Worm (Caenorhabditis elegans) whole organism, L4 larva: ENCODE data around the gene pir-1.

Source experiments
- F44E2.7 ChIP-seq: fragments of 200-800 bp; sonication (Bioruptor generic); IDR thresholded peaks from 2 replicates; pipeline ENCODE4 v2.1.2; 2022; ENCODE audit warnings: missing genetic modification characterization, missing compliant biosample characterization
- F49E8.2 ChIP-seq: sonication (generic microtip); optimal IDR thresholded peaks from 2 replicates; lab custom pipeline; 2016; ENCODE audit warnings: missing compliant biosample characterization, mild to moderate bottlenecking, missing genetic modification characterization, borderline replicate concordance
- T20F7.1 ChIP-seq: fragments of 200-800 bp; sonication (Bioruptor generic); optimal IDR thresholded peaks from 2 replicates; lab custom pipeline; 2018; ENCODE audit warnings: mild to moderate bottlenecking, missing genetic modification characterization, missing compliant biosample characterization
- ZK337.2 ChIP-seq: fragments of 200-800 bp; sonication (Bioruptor generic); IDR thresholded peaks from 2 replicates; pipeline ENCODE4 v1.3.6; 2022; ENCODE audit warnings: missing genetic modification reagents, missing genetic modification characterization, missing compliant biosample characterization
- ZK546.5 ChIP-seq, 2 experiments: sonication (generic microtip); optimal IDR thresholded peaks; 2 replicates each; lab custom pipeline; 2017; ENCODE audit warnings: missing biosample characterization in 2 of 2, missing genetic modification characterization in 2 of 2
- aha-1 ChIP-seq: fragments of 150-350 bp; peaks from one replicate; lab custom pipeline; 2014; ENCODE audit warnings: missing biosample characterization, missing genetic modification characterization
- aly-2 ChIP-seq: sonication (generic microtip); optimal IDR thresholded peaks from 2 replicates; lab custom pipeline; 2018; ENCODE audit warnings: missing biosample characterization, missing genetic modification characterization
- ama-1 ChIP-seq: fragments of 150-350 bp; optimal IDR thresholded peaks from 2 replicates; lab custom pipeline; 2014; ENCODE audit warnings: inconsistent platforms, mixed read lengths
- attf-4 ChIP-seq: sonication (generic microtip); optimal IDR thresholded peaks from 3 replicates; lab custom pipeline; 2017; ENCODE audit warnings: missing biosample characterization, missing genetic modification characterization
- ceh-20 ChIP-seq: fragments of 200-800 bp; sonication (Bioruptor generic); IDR thresholded peaks from 2 replicates; pipeline ENCODE4 v1.3.6; 2022; ENCODE audit warnings: missing genetic modification reagents, missing genetic modification characterization, missing compliant biosample characterization
- ceh-32 ChIP-seq: sonication (generic microtip); optimal IDR thresholded peaks from 2 replicates; lab custom pipeline; 2016; ENCODE audit warnings: mild to moderate bottlenecking, missing genetic modification characterization, missing compliant biosample characterization; ENCODE audit not compliant: poor library complexity
- ceh-44 ChIP-seq: fragments of 200-800 bp; sonication (Bioruptor generic); IDR thresholded peaks from 2 replicates; pipeline ENCODE4 v1.3.6; 2022; ENCODE audit warnings: missing genetic modification reagents, missing genetic modification characterization, missing compliant biosample characterization
- ceh-82 ChIP-seq: sonication (generic microtip); optimal IDR thresholded peaks from 2 replicates; lab custom pipeline; 2017; ENCODE audit warnings: missing biosample characterization, missing genetic modification characterization
- ctbp-1 ChIP-seq: fragments of 200-800 bp; sonication (Bioruptor generic); IDR thresholded peaks from 2 replicates; pipeline ENCODE4 v1.3.6; 2022; ENCODE audit warnings: missing genetic modification reagents, missing genetic modification characterization, missing compliant biosample characterization
- fkh-10 ChIP-seq: fragments of 150-350 bp; optimal IDR thresholded peaks from 2 replicates; lab custom pipeline; 2014; ENCODE audit warnings: missing biosample characterization, missing genetic modification reagents, missing genetic modification characterization
- hif-1 ChIP-seq, 2 experiments: sonication (generic microtip); optimal IDR thresholded peaks; 2 replicates each; lab custom pipeline; 2016 to 2017; ENCODE audit warnings: missing compliant biosample characterization in 2 of 2, missing genetic modification characterization in 2 of 2, missing genetic modification reagents in 2 of 2, missing genotype in 2 of 2, mild to moderate bottlenecking in 1 of 2
- jun-1 ChIP-seq: fragments of 150-350 bp; optimal IDR thresholded peaks from 2 replicates; lab custom pipeline; 2014; ENCODE audit warnings: missing biosample characterization, missing genetic modification reagents, missing genetic modification characterization
- lim-7 ChIP-seq: fragments of 200-800 bp; sonication (Bioruptor generic); IDR thresholded peaks from 2 replicates; pipeline ENCODE4 v1.3.6; 2022; ENCODE audit warnings: missing genetic modification characterization, missing compliant biosample characterization
- lin-29 ChIP-seq: fragments of 200-800 bp; sonication (Bioruptor generic); IDR thresholded peaks from 2 replicates; pipeline ENCODE4 v1.3.6; 2022; ENCODE audit warnings: missing genetic modification reagents, missing genetic modification characterization, missing compliant biosample characterization
- lsy-2 ChIP-seq, 2 experiments: fragments of 150-350 bp in 1 of 2; sonication (generic microtip) in 1 of 2; optimal IDR thresholded peaks; 2 replicates each; lab custom pipeline; 2014 to 2017; ENCODE audit warnings: missing biosample characterization in 2 of 2, missing genetic modification characterization in 2 of 2
- mep-1 ChIP-seq: fragments of 150-350 bp; sonication (generic microtip); optimal IDR thresholded peaks from 3 replicates; lab custom pipeline; 2014; ENCODE audit warnings: missing biosample characterization, missing genetic modification characterization
- nhr-102 ChIP-seq: sonication (generic microtip); optimal IDR thresholded peaks from 2 replicates; lab custom pipeline; 2016; ENCODE audit warnings: mild to moderate bottlenecking, missing genetic modification characterization, moderate library complexity, missing compliant biosample characterization
- nhr-11 ChIP-seq: fragments of 150-350 bp; optimal IDR thresholded peaks from 2 replicates; lab custom pipeline; 2014; ENCODE audit warnings: missing biosample characterization, missing genetic modification characterization
- nhr-237 ChIP-seq: sonication (generic microtip); optimal IDR thresholded peaks from 2 replicates; lab custom pipeline; 2017; ENCODE audit warnings: missing biosample characterization, missing genetic modification characterization
- nhr-28 ChIP-seq: fragments of 150-350 bp; optimal IDR thresholded peaks from 2 replicates; lab custom pipeline; 2014; ENCODE audit warnings: missing biosample characterization, missing genetic modification characterization
- nhr-41 ChIP-seq: fragments of 200-800 bp; sonication (Bioruptor generic); IDR thresholded peaks from 2 replicates; pipeline ENCODE4 v1.3.6; 2022; ENCODE audit warnings: missing genetic modification reagents, missing genetic modification characterization, missing compliant biosample characterization
- nhr-77 ChIP-seq: fragments of 150-350 bp; optimal IDR thresholded peaks from 2 replicates; lab custom pipeline; 2014; ENCODE audit warnings: missing biosample characterization, missing genetic modification characterization
- sdz-12 ChIP-seq: fragments of 200-800 bp; sonication (Bioruptor generic); optimal IDR thresholded peaks from 2 replicates; lab custom pipeline; 2018; ENCODE audit warnings: mild to moderate bottlenecking, missing genetic modification characterization, missing compliant biosample characterization
- snpc-4 ChIP-seq: fragments of 150-350 bp; optimal IDR thresholded peaks from 2 replicates; lab custom pipeline; 2014; ENCODE audit warnings: missing biosample characterization, missing genetic modification characterization
- unc-62 ChIP-seq, 3 experiments: fragments of 150-350 bp in 1 of 3; sonication (generic microtip); optimal IDR thresholded peaks in 2 of 3; peaks in 1 of 3; 1 replicate in 1 of 3; 2 replicates in 2 of 3; lab custom pipeline; 2014 to 2017; ENCODE audit warnings: missing biosample characterization in 3 of 3, missing genetic modification characterization in 3 of 3, missing genetic modification reagents in 3 of 3, missing genotype in 1 of 3
- zfp-2 ChIP-seq: sonication (generic microtip); optimal IDR thresholded peaks from 2 replicates; lab custom pipeline; 2016; ENCODE audit warnings: mild to moderate bottlenecking, missing genetic modification characterization, missing compliant biosample characterization
- zip-11 ChIP-seq: fragments of 200-800 bp; sonication (Bioruptor generic); IDR thresholded peaks from 2 replicates; pipeline ENCODE4 v1.3.6; 2022; ENCODE audit warnings: missing genetic modification characterization, missing compliant biosample characterization
- zip-2 ChIP-seq: fragments of 150-350 bp; optimal IDR thresholded peaks from 2 replicates; lab custom pipeline; 2014; ENCODE audit warnings: missing biosample characterization, missing genetic modification characterization

The pir-1 gene

ce11 chrII:9169450-9169960 is 7.6 kb upstream of the pir-1 start, which contains the start of gene dpl-1 (continued):
- TF ChIP-seq nhr-11 (tag; lab: Kevin White, UChicago) (no peak), lin-29 (no peak), F44E2.7 (no peak), zfp-2 (tag; lab: Kevin White, UChicago) (no peak), nhr-237 (tag; lab: Kevin White, UChicago) (no peak), snpc-4 (tag; lab: Kevin White, UChicago) (no peak), zip-2 (tag; lab: Kevin White, UChicago) (no peak), sdz-12 (GFP tag; lab: Kevin White, UChicago) (no peak), ama-1 (lab: Kevin White, UChicago) (no peak), hif-1 (tag; optimal IDR thresholded peaks at IDR 0.05; lab: Kevin White, UChicago) (peak in 1 of 2 experiments; percentile 2)

ce11 chrII:9170048-9170447 is 7.1 kb upstream of the pir-1 start:
- TF ChIP-seq attf-4 (tag; lab: Kevin White, UChicago), result no peak
- TF ChIP-seq aha-1, result peak; percentile 98
- no peak for TF ChIP-seq aly-2
- no peak for TF ChIP-seq lsy-2 (tag; optimal IDR thresholded peaks at IDR 0.05; lab: Kevin White, UChicago)
- TF ChIP-seq zip-2 (tag; lab: Kevin White, UChicago), result no peak
- peak; percentile 15 for TF ChIP-seq mep-1 (tag; lab: Kevin White, UChicago)
- no peak for TF ChIP-seq ZK337.2 (GFP tag; lab: Robert Waterston, UW)
- TF ChIP-seq ama-1 (lab: Kevin White, UChicago), result no peak
- TF ChIP-seq ceh-32 (tag; lab: Kevin White, UChicago), result no peak
- TF ChIP-seq F49E8.2 (tag; lab: Kevin White, UChicago), result no peak
- TF ChIP-seq ceh-82, result no peak
- no peak for TF ChIP-seq T20F7.1 (GFP tag; lab: Kevin White, UChicago)
- TF ChIP-seq nhr-28 (tag; lab: Kevin White, UChicago), result no peak

ce11 chrII:9170851-9171250 is 6.2 kb upstream of the pir-1 start:
- peak; percentile 99 for TF ChIP-seq aha-1
- TF ChIP-seq lim-7 (GFP tag; lab: Robert Waterston, UW), result no peak
- no peak for TF ChIP-seq ZK546.5 (tag; optimal IDR thresholded peaks at IDR 0.05; lab: Kevin White, UChicago)
- TF ChIP-seq mep-1 (tag; lab: Kevin White, UChicago), result peak; percentile 15
- no peak for TF ChIP-seq nhr-41 (GFP tag; lab: Robert Waterston, UW)
- TF ChIP-seq ceh-20, result no peak

- no peak for TF ChIP-seq zfp-2 (tag; lab: Kevin White, UChicago)
- TF ChIP-seq fkh-10 (GFP tag; lab: Kevin White, UChicago), result no peak
- no peak for TF ChIP-seq lin-29
- no peak for TF ChIP-seq jun-1 (tag; lab: Kevin White, UChicago)
- TF ChIP-seq nhr-102 (tag; lab: Kevin White, UChicago), result no peak
- peak; percentile 98 for TF ChIP-seq aha-1
- TF ChIP-seq ctbp-1, result no peak
- peak in 1 of 2 experiments; percentile 89 for TF ChIP-seq unc-62 (GFP tag; optimal IDR thresholded peaks at IDR 0.05 in 1 of 2; lab: Kevin White, UChicago)
- TF ChIP-seq unc-62 (tag; optimal IDR thresholded peaks at IDR 0.05; lab: Kevin White, UChicago), result no peak
- TF ChIP-seq nhr-77, result no peak
- no peak for TF ChIP-seq aly-2
- TF ChIP-seq F49E8.2 (tag; lab: Kevin White, UChicago), result no peak
- no peak for TF ChIP-seq zip-11 (GFP tag; lab: Robert Waterston, UW)
- no peak for TF ChIP-seq ceh-44 (GFP tag; lab: Robert Waterston, UW)
- TF ChIP-seq ceh-32 (tag; lab: Kevin White, UChicago), result no peak
Observed at ce11 chrII:9171466-9172187, 5.5 kb upstream of the pir-1 start.
